Fruit fly (Drosophila melanogaster): ENCODE data around the gene MFS10.

The MFS10 gene

DNA sequence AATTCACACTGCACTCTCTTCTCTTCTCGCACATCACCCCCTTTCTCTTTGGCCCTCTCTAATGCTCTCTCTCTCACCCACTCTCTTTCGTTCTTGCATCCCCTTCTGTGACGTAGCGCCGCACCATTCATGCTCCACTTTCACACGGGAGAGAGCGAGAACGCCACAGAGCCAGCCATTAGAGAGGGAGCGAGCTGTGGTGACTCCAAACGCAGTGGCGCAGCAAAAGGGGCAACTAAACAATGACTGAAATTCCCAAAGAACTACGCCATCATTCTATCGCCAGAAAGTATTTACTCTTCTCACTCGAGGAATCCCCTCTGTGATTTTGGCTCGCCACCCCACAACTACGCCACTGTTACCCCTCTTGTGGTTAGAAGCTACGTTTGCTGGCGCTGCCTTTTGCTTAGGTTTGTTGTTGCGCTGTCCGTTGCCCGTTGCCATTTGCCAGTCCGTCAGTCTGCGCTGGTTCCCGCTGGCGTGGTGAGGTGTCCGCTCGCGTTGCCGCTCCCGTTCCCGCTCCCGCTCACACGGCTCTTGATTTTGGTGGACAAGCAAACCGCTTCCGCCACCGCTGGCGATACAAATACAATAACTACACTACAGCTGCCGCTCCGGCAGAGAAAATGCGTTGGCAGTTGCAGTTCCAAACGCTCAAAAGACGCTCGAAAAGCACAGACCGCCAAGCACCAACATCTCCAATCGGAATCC is 2.4 kb downstream of the MFS10 start (continued):
- TF ChIP-seq unpg (GFP tag; optimal IDR thresholded peaks at IDR 0.05) = peak; percentile 98
- TF ChIP-seq chn (GFP tag; optimal IDR thresholded peaks at IDR 0.05) = peak; percentile 99
- peak; percentile 97 for TF ChIP-seq p53 (GFP tag; optimal IDR thresholded peaks at IDR 0.05)
- 0 out of 2 replicates have a peak, but pooled peaks have one; percentile 33 for TF ChIP-seq unc-4 (GFP tag; IDR thresholded peaks at IDR 0.05; ENCODE audit: partially characterized antibody)
- peak; percentile 99 for TF ChIP-seq kay (GFP tag; optimal IDR thresholded peaks at IDR 0.05)
- TF ChIP-seq CG13775 (GFP tag; optimal IDR thresholded peaks at IDR 0.05) = peak; percentile 97
- TF ChIP-seq CG2120 (GFP tag; optimal IDR thresholded peaks at IDR 0.05) = peak; percentile 100
- peak; percentile 99 for TF ChIP-seq bab2 (GFP tag; optimal IDR thresholded peaks at IDR 0.05)
- TF ChIP-seq TFAM (GFP tag; optimal IDR thresholded peaks at IDR 0.05) = peak; percentile 87
- peak; percentile 99 for TF ChIP-seq dmrt99B (tag; optimal IDR thresholded peaks at IDR 0.05)
- TF ChIP-seq GATAe (GFP tag; conservative IDR thresholded peaks at IDR 0.05) = peak; percentile 94
- TF ChIP-seq lola (GFP tag; optimal IDR thresholded peaks at IDR 0.05) = peak in 1 of 3 experiments; percentile 93
- peak; percentile 97 for TF ChIP-seq CG15011 (GFP tag; optimal IDR thresholded peaks at IDR 0.05)
- TF ChIP-seq pfk (GFP tag; optimal IDR thresholded peaks at IDR 0.05) = peak; percentile 68
- peak; percentile 97 for TF ChIP-seq CG31388 (GFP tag; optimal IDR thresholded peaks at IDR 0.05)
- peak; percentile 96 for TF ChIP-seq CG17568 (GFP tag; optimal IDR thresholded peaks at IDR 0.05)
- TF ChIP-seq CG3726 (GFP tag; IDR thresholded peaks at IDR 0.05) = peak; percentile 98
- TF ChIP-seq HHEX (GFP tag; optimal IDR thresholded peaks at IDR 0.05) = peak; percentile 99
- peak; percentile 99 for TF ChIP-seq Bteb2 (GFP tag; optimal IDR thresholded peaks at IDR 0.05)
- TF ChIP-seq CG1529 (GFP tag; optimal IDR thresholded peaks at IDR 0.05) = peak; percentile 97
- TF ChIP-seq CG3847 (GFP tag; IDR thresholded peaks at IDR 0.05) = peak; percentile 99
- peak; percentile 94 for TF ChIP-seq dan (GFP tag; IDR thresholded peaks at IDR 0.05)
- TF ChIP-seq row (GFP tag; IDR thresholded peaks at IDR 0.05) = peak; percentile 100
- TF ChIP-seq Dll (GFP tag; IDR thresholded peaks at IDR 0.05; ENCODE audit: partially characterized antibody) = peak; percentile 49; the same call in 2 of the 4 replicates
- peak; percentile 70 for TF ChIP-seq Elba2 (GFP tag; optimal IDR thresholded peaks at IDR 0.05)
- TF ChIP-seq CG10274 (GFP tag; optimal IDR thresholded peaks at IDR 0.05) = peak; percentile 96
- peak; percentile 97 for TF ChIP-seq Gsc (GFP tag; IDR thresholded peaks at IDR 0.05)
- TF ChIP-seq otp (GFP tag; IDR thresholded peaks at IDR 0.05) = peak; percentile 99
- peak; percentile 95 for TF ChIP-seq CG11696 (GFP tag; IDR thresholded peaks at IDR 0.05)
- peak; percentile 95 for TF ChIP-seq CG31365 (tag; optimal IDR thresholded peaks at IDR 0.05)
- peak; percentile 99 for TF ChIP-seq Hsf (GFP tag; optimal IDR thresholded peaks at IDR 0.05)
- TF ChIP-seq caup (GFP tag; optimal IDR thresholded peaks at IDR 0.05; ENCODE audit: severe bottlenecking) = peak; percentile 99
- TF ChIP-seq ro (GFP tag; IDR thresholded peaks at IDR 0.05) = peak; percentile 98
- peak; percentile 98 for TF ChIP-seq B-H2 (GFP tag; optimal IDR thresholded peaks at IDR 0.05)
- TF ChIP-seq al (GFP tag; IDR thresholded peaks at IDR 0.05) = peak; percentile 99
- TF ChIP-seq CG12769 (tag; optimal IDR thresholded peaks at IDR 0.05) = peak; percentile 100
- TF ChIP-seq pnt (GFP tag; optimal IDR thresholded peaks at IDR 0.05) = peak; percentile 99
- peak; percentile 99 for TF ChIP-seq CG16815 (GFP tag; optimal IDR thresholded peaks at IDR 0.05)
- peak; percentile 96 for TF ChIP-seq Hmx (GFP tag; optimal IDR thresholded peaks at IDR 0.05)
- TF ChIP-seq run (tag; optimal IDR thresholded peaks at IDR 0.05) = peak; percentile 99
- peak; percentile 99 for TF ChIP-seq Awh (GFP tag; IDR thresholded peaks at IDR 0.05)
- peak; percentile 99 for TF ChIP-seq CG17328 (GFP tag; IDR thresholded peaks at IDR 0.05)
- peak; percentile 67 for TF ChIP-seq Dip2 (GFP tag; IDR thresholded peaks at IDR 0.05)
- peak; percentile 99 for TF ChIP-seq maf-S (GFP tag; optimal IDR thresholded peaks at IDR 0.05)
- TF ChIP-seq vfl (GFP tag; optimal IDR thresholded peaks at IDR 0.05) = peak; percentile 99
- TF ChIP-seq CG6254 (GFP tag; optimal IDR thresholded peaks at IDR 0.05) = peak; percentile 94
- TF ChIP-seq E2f1 (GFP tag; IDR thresholded peaks at IDR 0.05) = peak; percentile 99
- peak; percentile 97 for TF ChIP-seq sima (GFP tag; optimal IDR thresholded peaks at IDR 0.05)
- peak; percentile 99 for TF ChIP-seq CG1792 (GFP tag; optimal IDR thresholded peaks at IDR 0.05)

Data from whole organism, embryonic.